Worm (Caenorhabditis elegans) whole organism, L3 larva: ENCODE results near the gene F42C5.3.

Source experiments
- ZK546.5 ChIP-seq: sonication (generic microtip); optimal IDR thresholded peaks from 2 replicates; lab custom pipeline; 2017; ENCODE audit warnings: missing biosample characterization, missing genetic modification characterization
- aly-2 ChIP-seq: fragments of 150-350 bp; optimal IDR thresholded peaks from 2 replicates; lab custom pipeline; 2014; ENCODE audit warnings: missing biosample characterization, missing genetic modification characterization
- ama-1 ChIP-seq: fragments of 150-350 bp; optimal IDR thresholded peaks from 2 replicates; lab custom pipeline; 2018
- egl-27 ChIP-seq: sonication (generic microtip); optimal IDR thresholded peaks from 4 replicates; lab custom pipeline; 2017; ENCODE audit warnings: missing biosample characterization, missing genetic modification reagents, missing genetic modification characterization
- elt-1 ChIP-seq: fragments of 150-350 bp; optimal IDR thresholded peaks from 2 replicates; lab custom pipeline; 2014; ENCODE audit warnings: missing biosample characterization, missing genetic modification characterization
- elt-2 ChIP-seq: sonication (generic microtip); optimal IDR thresholded peaks from 2 replicates; lab custom pipeline; 2016; ENCODE audit warnings: missing genetic modification reagents, mild to moderate bottlenecking, missing genetic modification characterization, missing compliant biosample characterization
- fkh-10 ChIP-seq: sonication (generic microtip); optimal IDR thresholded peaks from 2 replicates; lab custom pipeline; 2017; ENCODE audit warnings: missing biosample characterization, missing genetic modification reagents, missing genetic modification characterization
- jun-1 ChIP-seq: fragments of 150-350 bp; optimal IDR thresholded peaks from 2 replicates; lab custom pipeline; 2014; ENCODE audit warnings: missing biosample characterization, missing genetic modification reagents, missing genetic modification characterization
- nhr-28 ChIP-seq: fragments of 150-350 bp; optimal IDR thresholded peaks from 2 replicates; lab custom pipeline; 2014; ENCODE audit warnings: missing biosample characterization, missing genetic modification characterization
- nhr-76 ChIP-seq: fragments of 150-350 bp; sonication (generic microtip); optimal IDR thresholded peaks from 5 replicates; lab custom pipeline; 2014; ENCODE audit warnings: missing biosample characterization, missing genetic modification characterization
- nhr-77 ChIP-seq: fragments of 150-350 bp; optimal IDR thresholded peaks from 2 replicates; lab custom pipeline; 2014; ENCODE audit warnings: missing biosample characterization, missing genetic modification characterization
- skn-1 ChIP-seq: fragments of 150-350 bp; optimal IDR thresholded peaks from 2 replicates; lab custom pipeline; 2014; ENCODE audit warnings: missing biosample characterization, missing genetic modification characterization
- tbx-2 ChIP-seq: sonication (generic microtip); optimal IDR thresholded peaks from 2 replicates; lab custom pipeline; 2016; ENCODE audit warnings: mild to moderate bottlenecking, missing genetic modification characterization, missing compliant biosample characterization

DNA sequence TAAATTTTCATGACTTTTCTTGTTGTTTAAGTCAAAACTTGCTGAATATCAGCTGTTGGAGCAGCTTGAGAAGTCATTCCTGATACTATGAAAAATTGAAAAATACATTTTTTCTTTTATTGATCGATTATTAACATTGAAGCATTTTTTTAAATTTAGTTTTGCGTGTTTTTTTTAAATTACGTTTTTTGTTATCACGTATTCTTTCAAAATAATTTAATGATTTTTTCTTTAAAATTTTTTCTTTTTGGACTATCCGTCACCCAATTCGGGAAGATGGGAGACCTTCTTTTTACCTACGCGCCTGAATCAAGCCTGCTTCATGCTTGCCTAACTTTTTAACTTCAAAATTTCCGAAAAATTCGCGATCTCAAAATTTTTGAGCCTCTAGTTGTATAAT, 6.7 kb upstream of the F42C5.3 start, which contains the start of gene F42C5.5:
- no peak for TF ChIP-seq nhr-77
- TF ChIP-seq fkh-10 (GFP tag; lab: Kevin White, UChicago), result no peak
- no peak for TF ChIP-seq jun-1 (tag; lab: Kevin White, UChicago)
- no peak for TF ChIP-seq ama-1
- TF ChIP-seq nhr-76, result no peak
- no peak for TF ChIP-seq ZK546.5 (tag; lab: Kevin White, UChicago)
- no peak for TF ChIP-seq egl-27 (tag; lab: Kevin White, UChicago)
- TF ChIP-seq elt-2 (tag; lab: Kevin White, UChicago), result no peak
- TF ChIP-seq tbx-2 (tag; lab: Kevin White, UChicago), result no peak
- no peak for TF ChIP-seq elt-1
- no peak for TF ChIP-seq aly-2
- TF ChIP-seq nhr-28 (tag; lab: Kevin White, UChicago), result no peak
- no peak for TF ChIP-seq skn-1 (tag; lab: Kevin White, UChicago)
